Fruit fly (Drosophila melanogaster) whole organism, embryonic: ENCODE measurements around the gene Rnb.

ENCODE experiments used
- Ada2b ChIP-seq: fragments of 200-800 bp; sonication (Bioruptor generic); IDR thresholded peaks from 2 replicates; pipeline ENCODE4 v1.3.6; 2022; ENCODE audit warnings: missing biosample characterization, missing genetic modification characterization
- Adf1 ChIP-seq: fragments of 200-800 bp; sonication (Bioruptor generic); IDR thresholded peaks from 2 replicates; pipeline ENCODE4 v1.3.6; 2022; ENCODE audit warnings: missing biosample characterization, missing genetic modification characterization
- Atf3 ChIP-seq: fragments of 200-800 bp; sonication (Bioruptor generic); optimal IDR thresholded peaks from 3 replicates; lab custom pipeline; 2016; ENCODE audit warnings: missing biosample characterization, missing genetic modification characterization
- CG10274 ChIP-seq: fragments of 200-800 bp; sonication (Bioruptor generic); optimal IDR thresholded peaks from 3 replicates; lab custom pipeline; 2017; ENCODE audit warnings: missing biosample characterization, mild to moderate bottlenecking, missing genetic modification characterization
- CG10654 ChIP-seq: fragments of 200-800 bp; sonication (Bioruptor generic); optimal IDR thresholded peaks from 2 replicates; lab custom pipeline; 2016; ENCODE audit warnings: missing biosample characterization, missing genetic modification characterization
- CG11504 ChIP-seq: fragments of 200-800 bp; sonication (Bioruptor generic); optimal IDR thresholded peaks from 3 replicates; lab custom pipeline; 2019; ENCODE audit warnings: missing biosample characterization, mild to moderate bottlenecking, missing genetic modification characterization, moderate library complexity
- CG13624 ChIP-seq: fragments of 200-800 bp; sonication (Bioruptor generic); optimal IDR thresholded peaks from 2 replicates; lab custom pipeline; 2016; ENCODE audit warnings: missing biosample characterization, missing genetic modification characterization
- CG16815 ChIP-seq: fragments of 200-800 bp; sonication (Bioruptor generic); optimal IDR thresholded peaks from 3 replicates; lab custom pipeline; 2017; ENCODE audit warnings: missing biosample characterization, mild to moderate bottlenecking, missing genetic modification characterization
- CG18476 ChIP-seq: fragments of 200-800 bp; sonication (Bioruptor generic); optimal IDR thresholded peaks from 2 replicates; lab custom pipeline; 2016; ENCODE audit warnings: missing biosample characterization, mild to moderate bottlenecking, missing genetic modification characterization
- CG18764 ChIP-seq: fragments of 200-800 bp; sonication (Bioruptor generic); optimal IDR thresholded peaks from 3 replicates; lab custom pipeline; 2016; ENCODE audit warnings: missing biosample characterization, missing genetic modification characterization
- CG2712 ChIP-seq: fragments of 200-800 bp; optimal IDR thresholded peaks from 3 replicates; lab custom pipeline; 2019; ENCODE audit warnings: missing biosample characterization, mild to moderate bottlenecking, missing genetic modification characterization, moderate library complexity
- CG30403 ChIP-seq: fragments of 200-800 bp; sonication (Bioruptor generic); optimal IDR thresholded peaks from 3 replicates; lab custom pipeline; 2016; ENCODE audit warnings: missing biosample characterization, missing genetic modification characterization
- CG3163 ChIP-seq: fragments of 200-800 bp; sonication (Bioruptor generic); optimal IDR thresholded peaks from 3 replicates; lab custom pipeline; 2016; ENCODE audit warnings: missing biosample characterization, missing genetic modification characterization
- CG3847 ChIP-seq: fragments of 200-800 bp; sonication (Bioruptor generic); IDR thresholded peaks from 2 replicates; pipeline ENCODE4 v1.3.6; 2022; ENCODE audit warnings: missing biosample characterization, missing genetic modification characterization
- CG4360 ChIP-seq: fragments of 200-800 bp; sonication (Bioruptor generic); IDR thresholded peaks from 2 replicates; pipeline ENCODE4 v1.3.6; 2022; ENCODE audit warnings: missing biosample characterization, missing genetic modification characterization
- CG4707 ChIP-seq: fragments of 200-800 bp; sonication (Bioruptor generic); optimal IDR thresholded peaks from 2 replicates; lab custom pipeline; 2018; ENCODE audit warnings: missing biosample characterization, mild to moderate bottlenecking, missing genetic modification characterization, moderate library complexity
- CG6175 ChIP-seq: fragments of 200-800 bp; sonication (Bioruptor generic); IDR thresholded peaks from 3 replicates; pipeline ENCODE4 v1.3.6; 2022; ENCODE audit warnings: missing biosample characterization, missing genetic modification characterization
- CoRest ChIP-seq: fragments of 200-800 bp; sonication (Bioruptor generic); optimal IDR thresholded peaks from 3 replicates; lab custom pipeline; 2018; ENCODE audit warnings: missing biosample characterization, mild to moderate bottlenecking, missing genetic modification characterization, moderate library complexity
- D19B ChIP-seq: fragments of 200-800 bp; sonication (Bioruptor generic); optimal IDR thresholded peaks from 2 replicates; lab custom pipeline; 2017; ENCODE audit warnings: missing biosample characterization, mild to moderate bottlenecking, missing genetic modification characterization
- Fer1 ChIP-seq: fragments of 200-800 bp; sonication (Bioruptor generic); optimal IDR thresholded peaks from 2 replicates; lab custom pipeline; 2017; ENCODE audit warnings: missing biosample characterization, mild to moderate bottlenecking, missing genetic modification characterization
- Gsc ChIP-seq: fragments of 200-800 bp; sonication (Bioruptor generic); IDR thresholded peaks from 2 replicates; pipeline ENCODE4 v1.3.6; 2022; ENCODE audit warnings: missing biosample characterization, missing genetic modification characterization
- Jarid2 ChIP-seq: fragments of 200-800 bp; sonication (Bioruptor generic); optimal IDR thresholded peaks from 3 replicates; lab custom pipeline; 2017; ENCODE audit warnings: mild to moderate bottlenecking, missing biosample characterization, missing genetic modification reagents, missing genetic modification characterization
- MTF-1 ChIP-seq: fragments of 200-800 bp; sonication (Bioruptor generic); optimal IDR thresholded peaks from 2 replicates; lab custom pipeline; 2018; ENCODE audit warnings: missing biosample characterization, mild to moderate bottlenecking, missing genetic modification characterization, borderline replicate concordance
- Med ChIP-seq: fragments of 200-800 bp; sonication (Bioruptor generic); peaks from one replicate; lab custom pipeline; 2016; ENCODE audit warnings: missing biosample characterization, missing genetic modification characterization, mild to moderate bottlenecking, inconsistent platforms, moderate library complexity
- NC2α ChIP-seq: fragments of 200-800 bp; sonication (Bioruptor generic); optimal IDR thresholded peaks from 2 replicates; lab custom pipeline; 2016; ENCODE audit warnings: missing biosample characterization, missing genetic modification characterization
- Opbp ChIP-seq: fragments of 200-800 bp; sonication (Bioruptor generic); IDR thresholded peaks from 3 replicates; pipeline ENCODE4 v1.3.6; 2022; ENCODE audit warnings: missing biosample characterization, missing genetic modification characterization; ENCODE audit not compliant: partially characterized antibody
- Side ChIP-seq: fragments of 200-800 bp; sonication (Bioruptor generic); optimal IDR thresholded peaks from 2 replicates; lab custom pipeline; 2016; ENCODE audit warnings: missing biosample characterization, missing genetic modification characterization
- amos ChIP-seq: fragments of 200-800 bp; sonication (Bioruptor generic); IDR thresholded peaks from 2 replicates; pipeline ENCODE4 v1.3.6; 2022; ENCODE audit warnings: missing biosample characterization, missing genetic modification characterization; ENCODE audit not compliant: partially characterized antibody
- chinmo ChIP-seq: fragments of 200-800 bp; sonication (Bioruptor generic); IDR thresholded peaks from 4 replicates; pipeline ENCODE4 v1.3.6; 2022; ENCODE audit warnings: missing biosample characterization, missing genetic modification characterization; ENCODE audit not compliant: partially characterized antibody
- ci ChIP-seq: fragments of 200-800 bp; sonication (Bioruptor generic); IDR thresholded peaks from 3 replicates; pipeline ENCODE4 v1.3.6; 2022; ENCODE audit warnings: missing biosample characterization, missing genetic modification characterization
- disco-r ChIP-seq: fragments of 200-800 bp; sonication (Bioruptor generic); optimal IDR thresholded peaks from 2 replicates; lab custom pipeline; 2016; ENCODE audit warnings: missing biosample characterization, missing genetic modification characterization
- dm ChIP-seq: fragments of 200-800 bp; sonication (Bioruptor generic); optimal IDR thresholded peaks from 3 replicates; lab custom pipeline; 2016; ENCODE audit warnings: missing biosample characterization, missing genetic modification characterization
- dpn ChIP-seq, 2 experiments: fragments of 200-800 bp; sonication (Bioruptor generic); optimal IDR thresholded peaks; 3 replicates each; lab custom pipeline; 2016; ENCODE audit warnings: missing biosample characterization in 2 of 2, missing genetic modification characterization in 2 of 2
- ftz-f1 ChIP-seq: fragments of 200-800 bp; sonication (Bioruptor generic); optimal IDR thresholded peaks from 2 replicates; lab custom pipeline; 2016; ENCODE audit warnings: missing biosample characterization, missing genetic modification characterization
- gsb ChIP-seq: fragments of 200-800 bp; sonication (Bioruptor generic); IDR thresholded peaks from 2 replicates; pipeline ENCODE4 v1.3.6; 2022; ENCODE audit warnings: missing biosample characterization, missing genetic modification characterization
- gsb-n ChIP-seq: fragments of 200-800 bp; sonication (Bioruptor generic); optimal IDR thresholded peaks from 3 replicates; lab custom pipeline; 2018; ENCODE audit warnings: missing biosample characterization, mild to moderate bottlenecking, missing genetic modification characterization
- ham ChIP-seq: fragments of 200-800 bp; sonication (Bioruptor generic); IDR thresholded peaks from 2 replicates; pipeline ENCODE4 v1.3.6; 2022; ENCODE audit warnings: missing biosample characterization, missing genetic modification characterization
- jumu ChIP-seq: fragments of 200-800 bp; sonication (Bioruptor generic); optimal IDR thresholded peaks from 3 replicates; lab custom pipeline; 2016; ENCODE audit warnings: missing biosample characterization, missing genetic modification characterization
- lab ChIP-seq: fragments of 200-800 bp; sonication (Bioruptor generic); optimal IDR thresholded peaks from 3 replicates; lab custom pipeline; 2017; ENCODE audit warnings: missing biosample characterization, missing genetic modification characterization, mild to moderate bottlenecking, moderate library complexity, missing genetic modification reagents
- onecut ChIP-seq: fragments of 200-800 bp; sonication (Bioruptor generic); IDR thresholded peaks from 2 replicates; pipeline ENCODE4 v1.3.6; 2022; ENCODE audit warnings: missing biosample characterization, missing genetic modification characterization
- pb ChIP-seq: fragments of 200-800 bp; sonication (Bioruptor generic); optimal IDR thresholded peaks from 3 replicates; lab custom pipeline; 2016; ENCODE audit warnings: missing biosample characterization, missing genetic modification characterization
- ranshi ChIP-seq: fragments of 200-800 bp; sonication (Bioruptor generic); IDR thresholded peaks from 2 replicates; pipeline ENCODE4 v1.3.6; 2022; ENCODE audit warnings: missing biosample characterization, missing genetic modification characterization
- sisA ChIP-seq: fragments of 200-800 bp; sonication (Bioruptor generic); IDR thresholded peaks from 2 replicates; pipeline ENCODE4 v1.3.6; 2022; ENCODE audit warnings: missing biosample characterization, missing genetic modification characterization
- so ChIP-seq: fragments of 200-800 bp; sonication (Bioruptor generic); IDR thresholded peaks from 3 replicates; pipeline ENCODE4 v1.3.6; 2022; ENCODE audit warnings: missing biosample characterization, missing genetic modification characterization
- tna ChIP-seq: fragments of 200-800 bp; sonication (Bioruptor generic); IDR thresholded peaks from 2 replicates; pipeline ENCODE4 v1.3.6; 2022; ENCODE audit warnings: missing biosample characterization, missing genetic modification characterization; ENCODE audit not compliant: partially characterized antibody
- trem ChIP-seq: fragments of 200-800 bp; optimal IDR thresholded peaks from 3 replicates; lab custom pipeline; 2019; ENCODE audit warnings: missing biosample characterization, mild to moderate bottlenecking, missing genetic modification characterization, moderate library complexity
- usp ChIP-seq: fragments of >200 bp; optimal IDR thresholded peaks from 2 replicates; lab custom pipeline; 2017; ENCODE audit warnings: missing biosample characterization, missing genetic modification characterization
- vvl ChIP-seq: fragments of 200-800 bp; sonication (Bioruptor generic); IDR thresholded peaks from 2 replicates; pipeline ENCODE4 v1.3.6; 2022; ENCODE audit warnings: missing biosample characterization, missing genetic modification characterization
- zen2 ChIP-seq: fragments of 200-800 bp; sonication (Bioruptor generic); IDR thresholded peaks from 3 replicates; pipeline ENCODE4 v1.3.6; 2022; ENCODE audit warnings: missing biosample characterization, missing genetic modification characterization; ENCODE audit not compliant: partially characterized antibody
- zfh1 ChIP-seq: fragments of 200-800 bp; sonication (Bioruptor generic); IDR thresholded peaks from 3 replicates; pipeline ENCODE4 v1.3.6; 2022; ENCODE audit warnings: missing biosample characterization, missing genetic modification characterization

Rnb gene

DNA sequence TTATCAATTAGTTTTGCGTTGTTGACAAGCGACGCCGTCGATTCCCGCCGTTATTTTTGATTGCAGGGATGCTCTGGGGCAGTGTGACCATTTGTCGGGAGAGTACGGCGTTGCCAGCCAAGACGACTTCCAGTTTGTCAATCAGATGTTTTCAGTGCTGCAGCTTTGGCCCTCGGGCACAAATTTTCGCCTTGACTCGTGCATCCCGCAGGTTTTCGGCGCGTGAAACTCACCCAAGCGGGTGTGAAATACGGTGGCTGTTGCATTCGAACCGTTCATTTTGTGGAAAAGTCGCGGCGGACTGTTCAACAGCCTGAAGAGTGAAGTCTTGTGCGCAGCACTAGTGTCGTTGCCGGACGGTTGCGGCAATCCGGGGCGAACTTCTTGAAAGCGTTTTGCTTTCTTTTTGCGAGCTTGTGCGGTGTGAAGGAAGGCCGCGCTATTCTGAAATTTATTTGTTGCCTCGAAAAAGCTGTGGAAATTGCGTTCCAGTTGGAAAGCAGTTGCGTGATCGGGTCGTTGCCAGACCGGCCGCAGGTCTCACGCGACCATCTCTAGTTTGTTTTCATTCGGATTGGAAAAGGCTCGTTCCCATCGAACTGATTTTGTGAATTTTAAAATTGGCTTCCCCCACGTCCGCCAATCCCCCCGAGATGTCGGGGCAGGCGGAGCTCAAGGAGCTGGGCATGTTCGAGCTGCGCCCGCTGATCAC lies 7.7 kb upstream of the Rnb start, which contains the start of the genes ca and ncd (continued):
- TF ChIP-seq Med (GFP tag; lab: Kevin White, UChicago) (peak; percentile 63), Atf3 (GFP tag; lab: Kevin White, UChicago) (no peak), CG16815 (GFP tag; lab: Kevin White, UChicago) (no peak), Adf1 (GFP tag; lab: Robert Waterston, UW) (no peak), onecut (no peak; the same call in 1 of the 2 replicates), CG3847 (GFP tag; lab: Robert Waterston, UW) (peak; percentile 38; the same call in 1 of the 2 replicates), ftz-f1 (GFP tag; lab: Kevin White, UChicago) (peak; percentile 72), chinmo (GFP tag; lab: Robert Waterston, UW) (0 out of 4 replicates have a peak, but pooled peaks have one; percentile 64), CG11504 (tag; lab: Kevin White, UChicago) (no peak), CG18476 (GFP tag; lab: Kevin White, UChicago) (no peak), gsb (GFP tag; lab: Robert Waterston, UW) (no peak), usp (GFP tag; lab: Kevin White, UChicago) (no peak), CG2712 (tag; lab: Kevin White, UChicago) (no peak), zen2 (GFP tag; lab: Robert Waterston, UW) (peak; percentile 54; the same call in 2 of the 3 replicates), trem (tag; lab: Kevin White, UChicago) (peak; percentile 12), CoRest (tag; lab: Kevin White, UChicago) (peak; percentile 20), disco-r (no peak), Fer1 (GFP tag; lab: Kevin White, UChicago) (no peak), dpn (GFP tag; optimal IDR thresholded peaks at IDR 0.05; lab: Kevin White, UChicago) (peak in 1 of 2 experiments; percentile 12), sisA (GFP tag; lab: Robert Waterston, UW) (no peak), dm (GFP tag; lab: Kevin White, UChicago) (peak; percentile 34), tna (GFP tag; lab: Robert Waterston, UW) (peak; percentile 29; the same call in 1 of the 2 replicates), CG18764 (GFP tag; lab: Kevin White, UChicago) (no peak), D19B (no peak), CG13624 (GFP tag; lab: Kevin White, UChicago) (peak; percentile 1), Jarid2 (no peak), amos (peak; percentile 80), zfh1 (GFP tag; lab: Robert Waterston, UW) (no peak), Opbp (GFP tag; lab: Robert Waterston, UW) (peak; percentile 62), Side (GFP tag; lab: Kevin White, UChicago) (peak; percentile 3), CG10274 (GFP tag; lab: Kevin White, UChicago) (no peak), CG3163 (GFP tag; lab: Kevin White, UChicago) (no peak), CG30403 (GFP tag; lab: Kevin White, UChicago) (no peak), pb (no peak), Gsc (GFP tag; lab: Robert Waterston, UW) (no peak), jumu (GFP tag; lab: Kevin White, UChicago) (peak; percentile 62), Ada2b (GFP tag; lab: Robert Waterston, UW) (no peak), so (GFP tag; lab: Robert Waterston, UW) (no peak), CG4707 (GFP tag; lab: Kevin White, UChicago) (no peak), ham (GFP tag; lab: Robert Waterston, UW) (no peak), NC2α (no peak), CG4360 (no peak), CG6175 (GFP tag; lab: Robert Waterston, UW) (no peak), CG10654 (GFP tag; lab: Kevin White, UChicago) (no peak), vvl (GFP tag; lab: Robert Waterston, UW) (no peak), ci (GFP tag; lab: Robert Waterston, UW) (no peak), MTF-1 (GFP tag; lab: Kevin White, UChicago) (no peak), lab (GFP tag; lab: Kevin White, UChicago) (no peak), gsb-n (tag; lab: Kevin White, UChicago) (no peak), ranshi (GFP tag; lab: Robert Waterston, UW) (no peak)
